Fruit fly (Drosophila melanogaster): ENCODE data around the gene CG9737.
A peak's percentile ranks its signal among the peaks of the same experiment; 100 is the strongest.

Gene CG9737

dm6 chr3R:30248565-30248964 lies 5.5 kb upstream of the CG9737 start:
- TF ChIP-seq Myc (optimal IDR thresholded peaks at IDR 0.05) (peak; percentile 71), Dif (GFP tag; optimal IDR thresholded peaks at IDR 0.05; ENCODE audit: partially characterized antibody) (peak; percentile 34), OdsH (GFP tag; optimal IDR thresholded peaks at IDR 0.05) (no peak), Sp1 (GFP tag; optimal IDR thresholded peaks at IDR 0.05) (no peak), br (GFP tag; optimal IDR thresholded peaks at IDR 0.05) (no peak), jim (GFP tag; optimal IDR thresholded peaks at IDR 0.05) (no peak)

DNA sequence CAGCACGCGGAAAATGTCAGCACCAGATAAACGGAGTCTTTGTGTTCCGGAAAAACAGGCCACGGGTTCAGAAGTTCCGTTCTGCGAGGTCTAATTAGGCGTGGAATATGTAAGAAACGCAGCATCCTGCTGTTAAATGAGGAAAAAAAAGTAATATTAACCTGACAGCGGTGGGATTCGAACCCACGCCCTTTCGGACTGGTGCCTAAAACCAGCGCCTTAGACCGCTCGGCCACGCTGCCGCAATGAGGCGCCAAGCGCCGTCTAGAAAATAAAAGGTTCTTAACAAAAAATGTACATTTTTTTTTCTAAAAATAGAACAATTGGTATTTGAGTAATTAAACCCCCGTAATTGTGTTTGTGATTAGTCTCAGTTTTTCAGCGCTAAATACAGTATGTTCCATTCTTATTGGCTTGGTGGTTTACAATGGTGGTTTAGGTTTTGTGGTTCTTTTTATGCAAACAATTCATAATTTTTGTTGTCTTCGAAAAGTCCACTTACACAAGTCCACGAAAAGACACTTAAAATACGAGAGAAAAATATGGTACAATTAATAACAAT lies 4.8 kb upstream of the CG9737 start:
- no peak for TF ChIP-seq Rel (GFP tag; optimal IDR thresholded peaks at IDR 0.05)
- TF ChIP-seq Rel (tag; optimal IDR thresholded peaks at IDR 0.05) = peak; percentile 84
- peak in 1 of 2 experiments; percentile 30 for TF ChIP-seq foxo (GFP tag; optimal IDR thresholded peaks at IDR 0.05)
- no peak for TF ChIP-seq Dif (GFP tag; optimal IDR thresholded peaks at IDR 0.05; ENCODE audit: partially characterized antibody)
- TF ChIP-seq CrebA (GFP tag; optimal IDR thresholded peaks at IDR 0.05; ENCODE audit: borderline replicate concordance) = peak; percentile 40
- no peak for TF ChIP-seq Hr83 (GFP tag; optimal IDR thresholded peaks at IDR 0.05; ENCODE audit: poor library complexity, severe bottlenecking)

dm6 chr3R:30246603-30247002 lies 3.5 kb upstream of the CG9737 start, which contains the start of gene CG9733:
TSS of gene CG9733 (minus strand) at chr3R:30246703.
- no peak for TF ChIP-seq OdsH (GFP tag; optimal IDR thresholded peaks at IDR 0.05)
- no peak for TF ChIP-seq pan (optimal IDR thresholded peaks at IDR 0.05)
- TF ChIP-seq Sp1 (GFP tag; optimal IDR thresholded peaks at IDR 0.05) = no peak
- no peak for TF ChIP-seq Hnf4 (GFP tag; optimal IDR thresholded peaks at IDR 0.05)
- no peak for TF ChIP-seq h (GFP tag; optimal IDR thresholded peaks at IDR 0.05)
- no peak for TF ChIP-seq dsf (GFP tag; optimal IDR thresholded peaks at IDR 0.05; ENCODE audit: borderline replicate concordance)
- TF ChIP-seq usp (GFP tag; optimal IDR thresholded peaks at IDR 0.05) = no peak
- TF ChIP-seq woc (GFP tag; optimal IDR thresholded peaks at IDR 0.05) = no peak
- no peak for TF ChIP-seq foxo (GFP tag; optimal IDR thresholded peaks at IDR 0.05)
- no peak for TF ChIP-seq Abd-B (GFP tag; optimal IDR thresholded peaks at IDR 0.05)
- TF ChIP-seq lola (GFP tag; optimal IDR thresholded peaks at IDR 0.05) = no peak

- TF ChIP-seq foxo (GFP tag; optimal IDR thresholded peaks at IDR 0.05) (peak in 1 of 2 experiments; percentile 25), sage (GFP tag; optimal IDR thresholded peaks at IDR 0.05) (no peak), Myc (optimal IDR thresholded peaks at IDR 0.05) (no peak), Hnf4 (GFP tag; optimal IDR thresholded peaks at IDR 0.05) (no peak), HLH106 (tag; optimal IDR thresholded peaks at IDR 0.05) (peak; percentile 7), usp (GFP tag; optimal IDR thresholded peaks at IDR 0.05) (no peak), Dfd (GFP tag; optimal IDR thresholded peaks at IDR 0.05) (no peak), h (GFP tag; optimal IDR thresholded peaks at IDR 0.05) (peak; percentile 27), ey (GFP tag; optimal IDR thresholded peaks at IDR 0.05) (peak; percentile 8), Dif (GFP tag; optimal IDR thresholded peaks at IDR 0.05; ENCODE audit: partially characterized antibody) (no peak), Hr83 (GFP tag; optimal IDR thresholded peaks at IDR 0.05; ENCODE audit: poor library complexity, severe bottlenecking) (no peak), psq (GFP tag; optimal IDR thresholded peaks at IDR 0.05) (no peak), Sp1 (GFP tag; optimal IDR thresholded peaks at IDR 0.05) (no peak), Rel (GFP tag; optimal IDR thresholded peaks at IDR 0.05) (no peak), Rel (tag; optimal IDR thresholded peaks at IDR 0.05) (peak; percentile 93), dl (GFP tag; optimal IDR thresholded peaks at IDR 0.05; ENCODE audit: insufficient read depth in 1 of 2, partially characterized antibody in 2 of 2) (no peak), Jra (GFP tag; optimal IDR thresholded peaks at IDR 0.05) (no peak), woc (GFP tag; optimal IDR thresholded peaks at IDR 0.05) (no peak), pan (optimal IDR thresholded peaks at IDR 0.05) (no peak), CrebA (GFP tag; optimal IDR thresholded peaks at IDR 0.05; ENCODE audit: borderline replicate concordance) (no peak), N (GFP tag; optimal IDR thresholded peaks at IDR 0.05) (no peak), rgr (GFP tag; optimal IDR thresholded peaks at IDR 0.05) (peak; percentile 24), br (GFP tag; optimal IDR thresholded peaks at IDR 0.05) (no peak), OdsH (GFP tag; optimal IDR thresholded peaks at IDR 0.05) (no peak)
These were observed 2.9 kb upstream of the CG9737 start for dm6 chr3R:30245739-30246589.

DNA sequence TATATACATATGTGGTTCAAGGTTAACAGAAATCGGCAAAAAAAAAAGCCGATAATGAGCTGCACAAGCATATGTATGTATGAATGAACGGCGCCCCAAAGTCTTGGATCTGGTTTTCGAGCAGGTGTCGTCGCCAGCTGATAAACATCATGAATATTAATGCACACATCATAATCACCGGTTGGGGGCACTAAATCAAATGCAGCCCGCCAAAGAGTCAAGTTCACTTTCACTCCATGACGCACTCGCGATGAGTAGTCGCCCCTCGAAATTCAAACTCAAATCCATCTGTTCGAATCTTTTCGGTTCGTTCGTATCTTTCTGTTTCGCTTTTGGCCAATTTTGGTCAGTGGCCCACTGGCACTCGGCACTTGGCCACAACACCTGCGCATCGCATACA lies 2.9 kb downstream of the CG9737 start:
- TF ChIP-seq fru (GFP tag; optimal IDR thresholded peaks at IDR 0.05) (no peak), h (GFP tag; optimal IDR thresholded peaks at IDR 0.05) (no peak), CrebA (GFP tag; optimal IDR thresholded peaks at IDR 0.05; ENCODE audit: borderline replicate concordance) (no peak), dmrt93B (GFP tag; optimal IDR thresholded peaks at IDR 0.05) (no peak), Rel (GFP tag; optimal IDR thresholded peaks at IDR 0.05) (no peak), Rel (tag; optimal IDR thresholded peaks at IDR 0.05) (no peak), HLH106 (tag; optimal IDR thresholded peaks at IDR 0.05) (no peak), foxo (GFP tag; optimal IDR thresholded peaks at IDR 0.05) (no peak), Dfd (GFP tag; optimal IDR thresholded peaks at IDR 0.05) (no peak), jim (GFP tag; optimal IDR thresholded peaks at IDR 0.05) (no peak), ey (GFP tag; optimal IDR thresholded peaks at IDR 0.05) (no peak), tai (GFP tag; optimal IDR thresholded peaks at IDR 0.05) (no peak), br (GFP tag; optimal IDR thresholded peaks at IDR 0.05) (no peak), sage (GFP tag; optimal IDR thresholded peaks at IDR 0.05) (no peak)
